Worm (Caenorhabditis elegans): Measurements from ENCODE around the gene ceh-33.

ceh-33 gene

ce11 chrV:5324566-5324965, at the start of gene ceh-33:
Gene ceh-33, minus strand, starts transcription at chrV:5324666.
- TF ChIP-seq flt-1 (GFP tag; IDR thresholded peaks at IDR 0.05) (no peak), cog-1 (tag; optimal IDR thresholded peaks at IDR 0.05) (no peak), T22C8.4 (GFP tag; IDR thresholded peaks at IDR 0.05) (no peak), tab-1 (GFP tag; IDR thresholded peaks at IDR 0.05) (no peak), ztf-29 (GFP tag; IDR thresholded peaks at IDR 0.05) (no peak), ref-1 (GFP tag; conservative IDR thresholded peaks at IDR 0.05) (no peak), klf-2 (GFP tag; conservative IDR thresholded peaks at IDR 0.05) (no peak), ztf-23 (GFP tag; IDR thresholded peaks at IDR 0.05) (no peak), med-1 (GFP tag; optimal IDR thresholded peaks at IDR 0.05; ENCODE audit: insufficient read depth) (no peak)

- TF ChIP-seq med-1 (GFP tag; optimal IDR thresholded peaks at IDR 0.05; ENCODE audit: insufficient read depth) (no peak), ref-1 (GFP tag; conservative IDR thresholded peaks at IDR 0.05) (no peak), flt-1 (GFP tag; IDR thresholded peaks at IDR 0.05) (no peak), tab-1 (GFP tag; IDR thresholded peaks at IDR 0.05) (no peak), cog-1 (tag; optimal IDR thresholded peaks at IDR 0.05) (no peak), klf-2 (GFP tag; conservative IDR thresholded peaks at IDR 0.05) (no peak), T22C8.4 (GFP tag; IDR thresholded peaks at IDR 0.05) (no peak), ztf-23 (GFP tag; IDR thresholded peaks at IDR 0.05) (no peak), ztf-29 (GFP tag; IDR thresholded peaks at IDR 0.05) (no peak)
Observed at ce11 chrV:5372118-5372517, 47.7 kb upstream of the ceh-33 start, which contains the start of gene C35A11.3. Gene C35A11.3, plus strand, starts transcription at chrV:5372418.

ce11 chrV:5368792-5369191, 44.3 kb upstream of the ceh-33 start, which contains the start of gene T09D3.9:
Gene T09D3.9, minus strand, starts transcription at chrV:5368892.
- TF ChIP-seq flt-1 (GFP tag; IDR thresholded peaks at IDR 0.05) (no peak), tab-1 (GFP tag; IDR thresholded peaks at IDR 0.05) (no peak), ref-1 (GFP tag; conservative IDR thresholded peaks at IDR 0.05) (no peak), med-1 (GFP tag; optimal IDR thresholded peaks at IDR 0.05; ENCODE audit: insufficient read depth) (no peak), klf-2 (GFP tag; conservative IDR thresholded peaks at IDR 0.05) (no peak), ztf-23 (GFP tag; IDR thresholded peaks at IDR 0.05) (no peak), ztf-29 (GFP tag; IDR thresholded peaks at IDR 0.05) (no peak), T22C8.4 (GFP tag; IDR thresholded peaks at IDR 0.05) (no peak), cog-1 (tag; optimal IDR thresholded peaks at IDR 0.05) (no peak)

DNA sequence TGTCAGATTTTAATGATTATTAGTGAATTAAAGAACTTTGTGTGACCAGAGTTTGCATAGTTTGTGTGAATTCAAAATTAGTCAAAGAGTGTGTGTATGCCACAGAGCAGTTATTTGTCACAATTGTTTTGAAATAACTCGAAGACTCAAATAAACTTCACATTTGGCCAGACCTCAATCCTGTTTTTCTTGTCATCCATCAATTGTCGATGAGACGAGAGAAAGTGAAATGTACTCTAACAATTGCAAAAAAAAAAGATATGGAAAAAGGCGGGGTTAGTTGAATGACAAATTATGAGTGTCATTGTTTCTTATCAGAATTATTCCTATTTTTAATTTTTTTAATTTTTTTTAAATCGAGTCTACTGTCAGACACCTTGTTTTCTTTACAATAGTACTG, 40.4 kb upstream of the ceh-33 start, which contains the start of gene T09D3.8:
TSS of gene T09D3.8 (plus strand) at position 301 of the 400 bp plus-strand sequence.
- no peak for TF ChIP-seq ztf-23 (GFP tag; IDR thresholded peaks at IDR 0.05)
- no peak for TF ChIP-seq klf-2 (GFP tag; conservative IDR thresholded peaks at IDR 0.05)
- no peak for TF ChIP-seq ref-1 (GFP tag; conservative IDR thresholded peaks at IDR 0.05)
- no peak for TF ChIP-seq flt-1 (GFP tag; IDR thresholded peaks at IDR 0.05)
- TF ChIP-seq T22C8.4 (GFP tag; IDR thresholded peaks at IDR 0.05): no peak
- no peak for TF ChIP-seq cog-1 (tag; optimal IDR thresholded peaks at IDR 0.05)
- TF ChIP-seq med-1 (GFP tag; optimal IDR thresholded peaks at IDR 0.05; ENCODE audit: insufficient read depth): no peak
- no peak for TF ChIP-seq tab-1 (GFP tag; IDR thresholded peaks at IDR 0.05)
- no peak for TF ChIP-seq ztf-29 (GFP tag; IDR thresholded peaks at IDR 0.05)

- TF ChIP-seq ztf-29 (GFP tag; IDR thresholded peaks at IDR 0.05) (no peak), T22C8.4 (GFP tag; IDR thresholded peaks at IDR 0.05) (no peak), cog-1 (tag; optimal IDR thresholded peaks at IDR 0.05) (no peak), tab-1 (GFP tag; IDR thresholded peaks at IDR 0.05) (no peak), ztf-23 (GFP tag; IDR thresholded peaks at IDR 0.05) (no peak), klf-2 (GFP tag; conservative IDR thresholded peaks at IDR 0.05) (no peak), flt-1 (GFP tag; IDR thresholded peaks at IDR 0.05) (no peak), med-1 (GFP tag; optimal IDR thresholded peaks at IDR 0.05; ENCODE audit: insufficient read depth) (no peak)
Observed at ce11 chrV:5362220-5362619, 37.8 kb upstream of the ceh-33 start.

- TF ChIP-seq ref-1 (GFP tag; conservative IDR thresholded peaks at IDR 0.05): no peak
- TF ChIP-seq tab-1 (GFP tag; IDR thresholded peaks at IDR 0.05): no peak
- TF ChIP-seq flt-1 (GFP tag; IDR thresholded peaks at IDR 0.05): no peak
- TF ChIP-seq med-1 (GFP tag; optimal IDR thresholded peaks at IDR 0.05; ENCODE audit: insufficient read depth): no peak
- TF ChIP-seq klf-2 (GFP tag; conservative IDR thresholded peaks at IDR 0.05): no peak
- TF ChIP-seq cog-1 (tag; optimal IDR thresholded peaks at IDR 0.05): no peak
- TF ChIP-seq ztf-23 (GFP tag; IDR thresholded peaks at IDR 0.05): no peak
- TF ChIP-seq ztf-29 (GFP tag; IDR thresholded peaks at IDR 0.05): no peak
- TF ChIP-seq T22C8.4 (GFP tag; IDR thresholded peaks at IDR 0.05): no peak
Observed at ce11 chrV:5358772-5359171, 34.3 kb upstream of the ceh-33 start, which contains the start of gene nhr-216. Gene nhr-216, minus strand, starts transcription at chrV:5358872.

- no peak for TF ChIP-seq ref-1 (GFP tag; conservative IDR thresholded peaks at IDR 0.05)
- no peak for TF ChIP-seq ztf-23 (GFP tag; IDR thresholded peaks at IDR 0.05)
Observed at ce11 chrV:5351483-5351882, 27.0 kb upstream of the ceh-33 start, which contains the start of gene srd-9. Gene srd-9, plus strand, starts transcription at chrV:5351783.

ce11 chrV:5349471-5349870, 25.0 kb upstream of the ceh-33 start, which contains the start of gene T09D3.3:
Gene T09D3.3, minus strand, starts transcription at chrV:5349571.
- no peak for TF ChIP-seq med-1 (GFP tag; optimal IDR thresholded peaks at IDR 0.05; ENCODE audit: insufficient read depth)
- no peak for TF ChIP-seq klf-2 (GFP tag; conservative IDR thresholded peaks at IDR 0.05)
- no peak for TF ChIP-seq ztf-29 (GFP tag; IDR thresholded peaks at IDR 0.05)
- TF ChIP-seq ref-1 (GFP tag; conservative IDR thresholded peaks at IDR 0.05): no peak

ce11 chrV:5345419-5345818, 21.0 kb upstream of the ceh-33 start, which contains the start of gene srg-25:
Gene srg-25, minus strand, starts transcription at chrV:5345519.
- no peak for TF ChIP-seq flt-1 (GFP tag; IDR thresholded peaks at IDR 0.05)
- TF ChIP-seq cog-1 (tag; optimal IDR thresholded peaks at IDR 0.05): no peak
- no peak for TF ChIP-seq ztf-29 (GFP tag; IDR thresholded peaks at IDR 0.05)
- no peak for TF ChIP-seq tab-1 (GFP tag; IDR thresholded peaks at IDR 0.05)
- TF ChIP-seq ztf-23 (GFP tag; IDR thresholded peaks at IDR 0.05): no peak
- no peak for TF ChIP-seq ref-1 (GFP tag; conservative IDR thresholded peaks at IDR 0.05)
- TF ChIP-seq med-1 (GFP tag; optimal IDR thresholded peaks at IDR 0.05; ENCODE audit: insufficient read depth): no peak
- no peak for TF ChIP-seq T22C8.4 (GFP tag; IDR thresholded peaks at IDR 0.05)
- TF ChIP-seq klf-2 (GFP tag; conservative IDR thresholded peaks at IDR 0.05): no peak

DNA sequence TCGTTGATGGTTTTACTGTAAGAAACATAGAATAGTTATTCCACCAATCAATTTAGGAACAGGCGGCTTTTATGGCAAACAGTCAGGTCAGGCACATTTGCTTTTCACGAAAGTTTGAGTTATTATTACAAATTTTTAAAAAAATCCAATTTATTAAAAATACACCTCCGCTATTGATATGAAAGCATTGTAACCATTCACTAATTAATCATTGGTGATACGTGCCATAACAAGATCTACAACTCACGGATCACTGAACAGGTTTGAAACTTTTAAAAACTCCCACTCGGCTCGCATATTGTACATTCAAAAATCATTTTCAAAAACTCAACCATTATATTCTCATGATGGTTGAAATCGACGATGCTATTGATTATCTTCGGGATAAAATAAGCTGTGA, 15.0 kb upstream of the ceh-33 start, which contains the start of gene srg-27:
TSS of gene srg-27 (plus strand) at position 301 of the 400 bp plus-strand sequence.
- no peak for TF ChIP-seq ref-1 (GFP tag; conservative IDR thresholded peaks at IDR 0.05)
- TF ChIP-seq flt-1 (GFP tag; IDR thresholded peaks at IDR 0.05): no peak
- no peak for TF ChIP-seq klf-2 (GFP tag; conservative IDR thresholded peaks at IDR 0.05)

All from whole organism, midembryonic.